Fruit fly (Drosophila melanogaster): ENCODE results near the gene CG33722.

The CG33722 gene

DNA sequence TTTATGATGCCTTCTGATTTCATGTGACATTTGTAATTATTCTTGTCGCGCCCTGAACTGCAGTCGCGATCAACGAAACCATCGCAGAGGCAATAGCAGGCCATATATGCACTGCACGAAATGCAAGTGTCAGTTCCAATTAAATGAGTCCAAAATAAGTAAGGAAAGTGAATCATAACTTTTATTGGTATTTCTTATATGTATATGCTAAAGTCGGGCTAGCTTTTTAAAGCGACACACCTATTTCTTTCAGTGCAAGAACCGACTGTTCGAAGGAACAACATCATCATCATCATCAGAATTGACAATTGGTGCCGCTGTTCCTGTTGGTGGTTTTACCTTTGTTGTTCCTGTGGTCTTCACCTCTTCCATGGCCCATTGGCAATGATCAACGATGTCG is 46.7 kb upstream of the CG33722 start (continued):
- TF ChIP-seq gem (tag; optimal IDR thresholded peaks at IDR 0.05) (peak; percentile 49), CG6813 (GFP tag; optimal IDR thresholded peaks at IDR 0.05) (peak; percentile 4), CG17361 (GFP tag; IDR thresholded peaks at IDR 0.05) (0 out of 3 replicates have a peak, but pooled peaks have one; percentile 11), ci (GFP tag; IDR thresholded peaks at IDR 0.05) (peak; percentile 67; the same call in 1 of the 3 replicates), trem (tag; optimal IDR thresholded peaks at IDR 0.05) (peak; percentile 37), CG30403 (GFP tag; optimal IDR thresholded peaks at IDR 0.05) (peak; percentile 5), BtbVII (GFP tag; optimal IDR thresholded peaks at IDR 0.05) (no peak), h (optimal IDR thresholded peaks at IDR 0.05) (no peak), dm (GFP tag; optimal IDR thresholded peaks at IDR 0.05) (no peak), zf30C (GFP tag; optimal IDR thresholded peaks at IDR 0.05) (peak; percentile 54), CG13123 (GFP tag; optimal IDR thresholded peaks at IDR 0.05) (no peak), zen (tag; optimal IDR thresholded peaks at IDR 0.05) (peak; percentile 64), NC2β (GFP tag; optimal IDR thresholded peaks at IDR 0.05) (no peak), Bgb (GFP tag; IDR thresholded peaks at IDR 0.05; ENCODE audit: partially characterized antibody) (no peak), CG7745 (tag; optimal IDR thresholded peaks at IDR 0.05) (peak; percentile 37), CG8290 (GFP tag; optimal IDR thresholded peaks at IDR 0.05) (no peak), CG8290 (tag; optimal IDR thresholded peaks at IDR 0.05) (no peak), Abd-B (GFP tag; optimal IDR thresholded peaks at IDR 0.05) (no peak), hbn (GFP tag; IDR thresholded peaks at IDR 0.05; ENCODE audit: partially characterized antibody) (no peak), sob (GFP tag; IDR thresholded peaks at IDR 0.05) (no peak), phol (tag; optimal IDR thresholded peaks at IDR 0.05) (peak; percentile 39), slou (GFP tag; optimal IDR thresholded peaks at IDR 0.05) (no peak), pan (optimal IDR thresholded peaks at IDR 0.05) (no peak), pan (GFP tag; optimal IDR thresholded peaks at IDR 0.05 in 1 of 2, IDR thresholded peaks at IDR 0.05 in 1 of 2) (peak in 1 of 2 experiments; percentile 14), Atf-2 (GFP tag; optimal IDR thresholded peaks at IDR 0.05) (peak; percentile 21), CG17328 (GFP tag; IDR thresholded peaks at IDR 0.05) (peak; percentile 59), CG12744 (GFP tag; optimal IDR thresholded peaks at IDR 0.05) (no peak), Eip74EF (GFP tag; optimal IDR thresholded peaks at IDR 0.05) (no peak), NfI (GFP tag; optimal IDR thresholded peaks at IDR 0.05) (no peak), unpg (GFP tag; optimal IDR thresholded peaks at IDR 0.05) (peak; percentile 9), Sry-δ (GFP tag; optimal IDR thresholded peaks at IDR 0.05) (no peak), CG11504 (tag; optimal IDR thresholded peaks at IDR 0.05) (peak; percentile 16), CG14710 (tag; optimal IDR thresholded peaks at IDR 0.05) (peak; percentile 42), dati (GFP tag; IDR thresholded peaks at IDR 0.05) (no peak), HmgD (GFP tag; optimal IDR thresholded peaks at IDR 0.05) (no peak), mam (GFP tag; optimal IDR thresholded peaks at IDR 0.05) (no peak), CG16815 (GFP tag; optimal IDR thresholded peaks at IDR 0.05) (peak; percentile 41), CG11723 (GFP tag; optimal IDR thresholded peaks at IDR 0.05) (no peak), CG13296 (GFP tag; optimal IDR thresholded peaks at IDR 0.05) (no peak), sens-2 (GFP tag; IDR thresholded peaks at IDR 0.05) (0 out of 2 replicates have a peak, but pooled peaks have one; percentile 28), bigmax (GFP tag; optimal IDR thresholded peaks at IDR 0.05) (no peak), tap (tag; optimal IDR thresholded peaks at IDR 0.05) (no peak), sc (optimal IDR thresholded peaks at IDR 0.05) (no peak), sc (GFP tag; optimal IDR thresholded peaks at IDR 0.05) (peak; percentile 27), Atf6 (GFP tag; IDR thresholded peaks at IDR 0.05) (no peak), Lhr (GFP tag; optimal IDR thresholded peaks at IDR 0.05) (no peak), CG9727 (GFP tag; optimal IDR thresholded peaks at IDR 0.05) (peak; percentile 60), CG15073 (GFP tag; optimal IDR thresholded peaks at IDR 0.05) (no peak), emc (GFP tag; optimal IDR thresholded peaks at IDR 0.05) (no peak), CG13775 (GFP tag; optimal IDR thresholded peaks at IDR 0.05) (peak; percentile 24), ftz-f1 (GFP tag; optimal IDR thresholded peaks at IDR 0.05) (no peak), CG3847 (GFP tag; IDR thresholded peaks at IDR 0.05) (no peak)
